Worm (Caenorhabditis elegans) whole organism, L3 larva: ENCODE results near the gene aat-2.

Experiments used
- R02D3.7 ChIP-seq: fragments of 150-350 bp; optimal IDR thresholded peaks from 2 replicates; lab custom pipeline; 2014; ENCODE audit warnings: missing biosample characterization, missing genetic modification characterization
- ZK546.5 ChIP-seq: sonication (generic microtip); optimal IDR thresholded peaks from 2 replicates; lab custom pipeline; 2017; ENCODE audit warnings: missing biosample characterization, missing genetic modification characterization
- aly-2 ChIP-seq: fragments of 150-350 bp; optimal IDR thresholded peaks from 2 replicates; lab custom pipeline; 2014; ENCODE audit warnings: missing biosample characterization, missing genetic modification characterization
- ceh-28 ChIP-seq: fragments of 150-350 bp; optimal IDR thresholded peaks from 2 replicates; lab custom pipeline; 2014; ENCODE audit warnings: missing biosample characterization, missing genetic modification reagents, missing genetic modification characterization
- ceh-82 ChIP-seq: fragments of 150-350 bp; optimal IDR thresholded peaks from 2 replicates; lab custom pipeline; 2014; ENCODE audit warnings: missing biosample characterization, missing genetic modification characterization
- ceh-9 ChIP-seq: sonication (generic microtip); optimal IDR thresholded peaks from 2 replicates; lab custom pipeline; 2018; ENCODE audit warnings: missing biosample characterization, missing genetic modification characterization
- egl-27 ChIP-seq: sonication (generic microtip); optimal IDR thresholded peaks from 4 replicates; lab custom pipeline; 2017; ENCODE audit warnings: missing biosample characterization, missing genetic modification reagents, missing genetic modification characterization
- elt-1 ChIP-seq: fragments of 150-350 bp; optimal IDR thresholded peaks from 2 replicates; lab custom pipeline; 2014; ENCODE audit warnings: missing biosample characterization, missing genetic modification characterization
- elt-3 ChIP-seq, 3 experiments: fragments of 150-350 bp in 1 of 3; sonication (generic microtip) in 2 of 3; optimal IDR thresholded peaks; 2 replicates in 2 of 3; 4 replicates in 1 of 3; lab custom pipeline; 2014 to 2017; ENCODE audit warnings: missing biosample characterization in 3 of 3, missing genetic modification characterization in 3 of 3
- eor-1 ChIP-seq, 2 experiments: fragments of 150-350 bp; optimal IDR thresholded peaks; 2 replicates each; lab custom pipeline; 2014 to 2018; ENCODE audit warnings: missing biosample characterization in 2 of 2, missing genetic modification characterization in 2 of 2
- fkh-10 ChIP-seq: sonication (generic microtip); optimal IDR thresholded peaks from 2 replicates; lab custom pipeline; 2017; ENCODE audit warnings: missing biosample characterization, missing genetic modification reagents, missing genetic modification characterization
- fkh-2 ChIP-seq: fragments of 150-350 bp; optimal IDR thresholded peaks from 2 replicates; lab custom pipeline; 2014; ENCODE audit warnings: missing biosample characterization, missing genetic modification reagents, missing genetic modification characterization
- fos-1 ChIP-seq: fragments of 150-350 bp; optimal IDR thresholded peaks from 2 replicates; lab custom pipeline; 2014; ENCODE audit warnings: missing biosample characterization, missing genetic modification characterization
- hmg-11 ChIP-seq: sonication (generic microtip); optimal IDR thresholded peaks from 2 replicates; lab custom pipeline; 2016; ENCODE audit warnings: missing genetic modification characterization, missing compliant biosample characterization
- jun-1 ChIP-seq: fragments of 150-350 bp; optimal IDR thresholded peaks from 2 replicates; lab custom pipeline; 2014; ENCODE audit warnings: missing biosample characterization, missing genetic modification reagents, missing genetic modification characterization
- lin-39 ChIP-seq: fragments of 150-350 bp; optimal IDR thresholded peaks from 2 replicates; lab custom pipeline; 2018; ENCODE audit warnings: missing biosample characterization, missing genetic modification reagents, missing genetic modification characterization
- lsy-12 ChIP-seq: sonication (generic microtip); optimal IDR thresholded peaks from 2 replicates; lab custom pipeline; 2016; ENCODE audit warnings: mild to moderate bottlenecking, missing genetic modification characterization, missing compliant biosample characterization
- mdl-1 ChIP-seq: fragments of 150-350 bp; optimal IDR thresholded peaks from 2 replicates; lab custom pipeline; 2014; ENCODE audit warnings: missing biosample characterization, missing genetic modification characterization
- nfya-1 ChIP-seq: sonication (generic microtip); optimal IDR thresholded peaks from 2 replicates; lab custom pipeline; 2017; ENCODE audit warnings: missing genetic modification characterization, mild to moderate bottlenecking, missing compliant biosample characterization, antibody characterized with exemption, moderate library complexity; ENCODE audit not compliant: insufficient read depth
- nhr-11 ChIP-seq: fragments of 150-350 bp; optimal IDR thresholded peaks from 2 replicates; lab custom pipeline; 2014; ENCODE audit warnings: missing biosample characterization, missing genetic modification characterization
- nhr-23 ChIP-seq: fragments of 150-350 bp; optimal IDR thresholded peaks from 2 replicates; lab custom pipeline; 2014; ENCODE audit warnings: missing biosample characterization, missing genetic modification reagents, missing genetic modification characterization
- nhr-237 ChIP-seq: fragments of 150-350 bp; optimal IDR thresholded peaks from 2 replicates; lab custom pipeline; 2014; ENCODE audit warnings: missing biosample characterization, missing genetic modification characterization
- nhr-25 ChIP-seq: sonication (generic microtip); optimal IDR thresholded peaks from 2 replicates; lab custom pipeline; 2017; ENCODE audit warnings: missing biosample characterization, missing genetic modification characterization
- nhr-28 ChIP-seq: fragments of 150-350 bp; optimal IDR thresholded peaks from 2 replicates; lab custom pipeline; 2014; ENCODE audit warnings: missing biosample characterization, missing genetic modification characterization
- pha-4 ChIP-seq: fragments of 150-350 bp; optimal IDR thresholded peaks from 2 replicates; lab custom pipeline; 2014; ENCODE audit warnings: missing biosample characterization, missing genetic modification reagents, missing genetic modification characterization
- sea-2 ChIP-seq: fragments of 150-350 bp; sonication (generic microtip); optimal IDR thresholded peaks from 4 replicates; lab custom pipeline; 2014; ENCODE audit warnings: missing biosample characterization, missing genetic modification reagents, missing genetic modification characterization
- tbx-2 ChIP-seq: sonication (generic microtip); optimal IDR thresholded peaks from 2 replicates; lab custom pipeline; 2016; ENCODE audit warnings: mild to moderate bottlenecking, missing genetic modification characterization, missing compliant biosample characterization
- unc-39 ChIP-seq: sonication (generic microtip); optimal IDR thresholded peaks from 4 replicates; lab custom pipeline; 2017; ENCODE audit warnings: missing biosample characterization, missing genetic modification characterization
- zag-1 ChIP-seq: fragments of 150-350 bp; optimal IDR thresholded peaks from 2 replicates; lab custom pipeline; 2014; ENCODE audit warnings: missing biosample characterization, missing genetic modification characterization
- ztf-11 ChIP-seq: fragments of 150-350 bp; optimal IDR thresholded peaks from 2 replicates; lab custom pipeline; 2014; ENCODE audit warnings: missing biosample characterization, missing genetic modification characterization
- ztf-4 ChIP-seq: fragments of 150-350 bp; optimal IDR thresholded peaks from 2 replicates; lab custom pipeline; 2014; ENCODE audit warnings: missing biosample characterization, missing genetic modification characterization

Gene aat-2

DNA sequence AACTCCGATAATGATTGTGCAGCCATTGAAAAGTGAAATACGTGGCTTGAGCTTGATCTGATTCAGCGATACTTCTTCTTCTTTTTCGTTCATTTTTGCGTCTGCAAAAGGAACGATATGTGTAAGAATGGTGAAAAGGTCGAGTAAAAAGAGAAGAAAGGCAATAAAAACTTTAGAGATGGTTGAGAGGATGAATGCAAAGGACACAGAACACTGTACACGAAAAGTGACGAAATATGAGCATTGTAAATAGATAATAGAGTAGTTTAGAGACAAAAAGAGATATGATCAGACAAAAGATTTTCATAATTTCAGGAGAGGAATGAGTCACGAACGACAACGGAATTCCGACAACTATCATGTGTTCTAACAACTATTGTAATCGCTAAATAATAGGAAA, at the start of gene aat-2:
Gene aat-2, minus strand, starts transcription at position 101 of the 400 bp plus-strand sequence.
- TF ChIP-seq R02D3.7 (tag; lab: Kevin White, UChicago) (no peak), ceh-9 (tag; lab: Kevin White, UChicago) (no peak)

DNA sequence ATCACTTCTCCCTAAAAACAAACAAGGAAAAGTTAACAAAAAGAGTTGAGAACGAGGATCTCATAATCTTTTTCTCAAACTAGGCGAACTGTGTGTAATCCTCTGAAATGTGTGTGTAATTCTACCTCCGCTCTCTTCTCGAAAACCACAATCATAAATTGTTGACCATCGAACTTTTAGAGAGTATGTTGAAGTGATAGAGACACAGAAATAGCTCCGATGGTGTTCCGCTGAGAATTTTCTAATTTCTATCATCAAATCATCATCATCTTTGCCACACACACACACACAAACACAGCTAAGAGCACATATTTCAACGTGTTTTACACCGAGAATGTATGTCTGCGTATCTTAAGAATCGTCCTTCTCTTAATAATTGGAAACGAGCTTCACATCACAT, 49.4 kb upstream of the aat-2 start:
- TF ChIP-seq ZK546.5 (tag; lab: Kevin White, UChicago), result no peak
- TF ChIP-seq ztf-11 (tag; lab: Kevin White, UChicago), result no peak
- no peak for TF ChIP-seq unc-39 (tag; lab: Kevin White, UChicago)
- peak; percentile 17 for TF ChIP-seq pha-4 (tag; lab: Kevin White, UChicago)
- no peak for TF ChIP-seq eor-1 (tag; optimal IDR thresholded peaks at IDR 0.05; lab: Kevin White, UChicago)

DNA sequence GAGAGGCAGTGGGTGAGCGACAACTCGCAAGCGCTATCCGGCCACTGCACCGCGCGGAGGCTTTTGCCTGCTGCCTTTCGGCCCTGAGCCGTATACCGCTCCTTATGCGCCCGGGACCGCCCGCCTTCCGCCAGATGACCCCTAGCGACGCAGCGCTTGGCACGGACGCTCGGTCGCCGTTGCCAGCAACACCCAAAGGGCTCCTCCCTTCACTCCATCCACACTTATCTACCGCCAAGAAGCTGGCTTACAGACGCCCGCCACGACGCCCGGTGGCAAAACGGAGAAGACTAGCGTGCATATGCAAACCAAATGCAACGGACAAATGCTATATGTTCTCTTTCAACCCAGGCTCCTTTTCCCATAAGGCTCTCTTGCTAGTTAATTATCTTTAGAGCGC, 47.2 kb upstream of the aat-2 start:
- TF ChIP-seq nfya-1 (tag; lab: Kevin White, UChicago) (peak; percentile 11), fkh-10 (no peak), tbx-2 (tag; lab: Kevin White, UChicago) (peak; percentile 16)

DNA sequence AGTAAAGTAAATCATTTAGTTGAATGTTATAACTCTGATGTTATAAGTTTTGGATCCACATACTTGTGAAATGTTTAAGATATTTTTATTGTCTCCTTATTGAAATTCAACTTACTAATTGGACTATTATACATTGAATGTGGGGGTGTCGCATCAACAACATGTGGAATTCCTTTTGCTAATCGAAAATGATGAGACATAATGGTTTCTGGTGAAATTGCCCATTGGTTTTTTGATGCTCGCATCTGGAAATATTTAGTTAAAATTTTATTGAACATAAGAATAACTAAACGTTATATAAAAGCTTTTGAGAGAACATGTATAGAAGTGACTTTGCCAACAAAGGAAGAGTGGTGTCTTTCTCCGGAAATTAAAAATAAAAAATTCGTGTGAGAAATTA, 45.8 kb upstream of the aat-2 start, which contains the start of gene ZK682.7:
Gene ZK682.7, minus strand, starts transcription at position 247 of the 400 bp plus-strand sequence.
- TF ChIP-seq zag-1 (no peak), ztf-11 (tag; lab: Kevin White, UChicago) (no peak), pha-4 (tag; lab: Kevin White, UChicago) (no peak), ceh-28 (tag; lab: Kevin White, UChicago) (no peak), nhr-25 (no peak), lin-39 (tag; lab: Kevin White, UChicago) (no peak), elt-1 (tag; lab: Kevin White, UChicago) (no peak), nhr-11 (tag; lab: Kevin White, UChicago) (no peak), ZK546.5 (tag; lab: Kevin White, UChicago) (no peak), elt-3 (tag; optimal IDR thresholded peaks at IDR 0.05; lab: Kevin White, UChicago) (no peak), egl-27 (tag; lab: Kevin White, UChicago) (no peak), mdl-1 (tag; lab: Kevin White, UChicago) (no peak)

DNA sequence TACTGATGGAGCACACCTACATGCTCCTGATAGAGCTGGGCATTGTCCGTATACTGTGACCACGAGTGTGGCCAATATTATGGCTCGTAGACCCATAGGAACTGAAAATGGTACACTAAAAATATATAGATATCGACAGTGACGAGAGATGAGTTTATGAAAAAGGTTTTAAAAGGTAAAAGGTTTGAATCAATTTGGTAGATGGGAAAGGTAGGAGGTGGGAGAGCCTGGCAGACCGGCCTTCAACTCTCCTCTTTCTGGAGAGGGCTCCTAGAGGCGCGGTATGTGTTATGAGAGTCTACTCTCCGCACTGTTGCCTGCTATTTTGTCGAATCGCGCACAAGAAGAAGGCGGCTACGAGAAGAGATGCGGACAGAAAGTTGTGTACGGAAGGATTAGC, 41.3 kb upstream of the aat-2 start, which contains the start of gene lron-2:
Gene lron-2, minus strand, starts transcription at position 101 of the 400 bp plus-strand sequence.
- TF ChIP-seq ztf-4 (tag; lab: Kevin White, UChicago) (no peak), jun-1 (tag; lab: Kevin White, UChicago) (no peak), nhr-237 (tag; lab: Kevin White, UChicago) (no peak), lsy-12 (tag; lab: Kevin White, UChicago) (no peak), nhr-11 (tag; lab: Kevin White, UChicago) (no peak), unc-39 (tag; lab: Kevin White, UChicago) (no peak), ceh-82 (no peak)

DNA sequence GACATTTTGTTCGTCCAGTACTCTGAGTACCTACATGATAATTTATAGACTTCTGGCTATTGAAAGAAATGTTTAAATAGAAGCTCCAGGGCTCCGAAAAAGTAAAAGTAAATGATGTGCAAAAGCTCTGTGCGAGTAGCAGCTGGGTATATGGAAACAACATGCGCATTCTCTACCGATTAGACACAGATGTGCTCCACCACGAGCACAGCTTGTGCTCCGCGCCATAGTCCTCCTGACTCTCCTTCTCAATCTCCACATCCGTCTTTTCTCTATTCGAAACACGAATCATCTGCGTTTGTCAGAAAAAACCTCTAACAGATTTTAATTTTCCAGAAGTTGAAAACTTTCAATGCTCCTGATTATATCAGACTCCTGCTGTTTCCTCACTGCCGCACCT, 37.3 kb upstream of the aat-2 start:
- TF ChIP-seq nhr-11 (tag; lab: Kevin White, UChicago) (no peak), ceh-9 (tag; lab: Kevin White, UChicago) (no peak), lsy-12 (tag; lab: Kevin White, UChicago) (no peak), nhr-28 (tag; lab: Kevin White, UChicago) (no peak), eor-1 (tag; optimal IDR thresholded peaks at IDR 0.05; lab: Kevin White, UChicago) (no peak), unc-39 (tag; lab: Kevin White, UChicago) (no peak), elt-1 (tag; lab: Kevin White, UChicago) (no peak), nhr-25 (no peak), nhr-23 (no peak), ztf-4 (tag; lab: Kevin White, UChicago) (no peak), ztf-11 (tag; lab: Kevin White, UChicago) (no peak), egl-27 (tag; lab: Kevin White, UChicago) (no peak)

DNA sequence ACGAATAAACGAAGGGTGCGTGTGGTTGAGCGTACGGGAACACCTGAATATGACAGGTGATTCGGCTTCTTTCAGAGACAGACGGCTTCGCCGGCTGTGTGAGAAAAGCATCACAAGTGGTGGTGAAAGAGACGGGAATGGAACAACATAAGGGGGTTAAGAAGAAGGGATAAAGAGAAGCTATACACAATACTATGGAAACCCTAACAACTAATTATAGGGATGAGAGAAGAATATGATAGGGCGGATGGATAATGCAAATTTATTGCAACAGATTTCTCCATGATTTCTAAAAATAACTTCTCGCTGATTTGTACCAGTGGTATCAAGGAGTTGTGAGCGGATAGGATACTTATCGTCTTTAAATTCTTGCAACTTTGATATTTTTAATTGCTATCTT, 36.0 kb upstream of the aat-2 start, which contains the start of gene hlh-10:
Gene hlh-10, minus strand, starts transcription at position 101 of the 400 bp plus-strand sequence.
- TF ChIP-seq aly-2 (no peak), fkh-2 (tag; lab: Kevin White, UChicago) (no peak), pha-4 (tag; lab: Kevin White, UChicago) (no peak), fos-1 (tag; lab: Kevin White, UChicago) (no peak), nhr-25 (no peak), sea-2 (GFP tag; lab: Kevin White, UChicago) (no peak), nhr-23 (no peak), ceh-28 (tag; lab: Kevin White, UChicago) (no peak), ZK546.5 (tag; lab: Kevin White, UChicago) (no peak), lsy-12 (tag; lab: Kevin White, UChicago) (no peak), nhr-237 (tag; lab: Kevin White, UChicago) (no peak), eor-1 (tag; optimal IDR thresholded peaks at IDR 0.05; lab: Kevin White, UChicago) (no peak), hmg-11 (no peak)
